Worm (Caenorhabditis elegans): ENCODE results near the gene F32D8.8.

The F32D8.8 gene

DNA sequence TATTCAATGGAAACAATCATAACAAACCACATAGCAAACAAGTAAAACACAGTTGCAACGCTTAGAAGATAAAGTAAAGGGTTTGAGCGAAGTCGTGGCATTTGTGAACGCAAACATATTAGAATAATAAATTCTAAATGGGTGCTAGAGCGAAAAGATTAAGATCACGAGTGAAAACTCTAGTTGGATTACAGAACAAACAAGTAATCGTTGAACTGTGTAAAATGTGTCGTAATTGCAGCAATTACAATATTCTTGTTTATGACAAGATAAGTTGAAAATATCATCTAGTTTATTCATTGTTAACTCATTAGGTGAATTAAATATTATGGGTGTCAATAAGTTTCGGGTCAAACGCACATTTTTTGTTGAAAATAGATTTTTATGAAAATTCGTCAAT is at the start of gene F32D8.8:
F32D8.8 (minus strand) TSS at position 101 of the 400 bp plus-strand sequence.
- TF ChIP-seq scrt-1 (GFP tag; IDR thresholded peaks at IDR 0.05) (no peak), aly-1 (tag; optimal IDR thresholded peaks at IDR 0.05) (no peak), ets-7 (tag; optimal IDR thresholded peaks at IDR 0.05) (no peak), tbx-37 (GFP tag; conservative IDR thresholded peaks at IDR 0.05) (no peak), ceh-36 (tag; optimal IDR thresholded peaks at IDR 0.05) (no peak), tra-4 (tag; optimal IDR thresholded peaks at IDR 0.05) (no peak), pes-1 (GFP tag; IDR thresholded peaks at IDR 0.05) (no peak), B0310.2 (tag; optimal IDR thresholded peaks at IDR 0.05) (no peak), sea-1 (GFP tag; conservative IDR thresholded peaks at IDR 0.05) (no peak)

ce11 chrV:10951655-10952278 is 49.2 kb upstream of the F32D8.8 start, which contains the start of gene F17C11.4:
Gene F17C11.4 (plus strand): TSS chrV:10951860.
- TF ChIP-seq tbx-37 (GFP tag; conservative IDR thresholded peaks at IDR 0.05) (peak; percentile 17; the same call in 1 of the 2 replicates), sea-1 (GFP tag; conservative IDR thresholded peaks at IDR 0.05) (0 out of 2 replicates have a peak, but pooled peaks have one; percentile 6), hmg-4 (GFP tag; optimal IDR thresholded peaks at IDR 0.05) (no peak)

ce11 chrV:10949511-10949910 is 46.9 kb upstream of the F32D8.8 start, which contains the start of gene col-153:
Gene col-153 (plus strand): TSS chrV:10949811.
- TF ChIP-seq F13C5.2 (tag; optimal IDR thresholded peaks at IDR 0.05) (no peak), aly-1 (tag; optimal IDR thresholded peaks at IDR 0.05) (no peak), B0310.2 (tag; optimal IDR thresholded peaks at IDR 0.05) (no peak), scrt-1 (GFP tag; IDR thresholded peaks at IDR 0.05) (no peak)

DNA sequence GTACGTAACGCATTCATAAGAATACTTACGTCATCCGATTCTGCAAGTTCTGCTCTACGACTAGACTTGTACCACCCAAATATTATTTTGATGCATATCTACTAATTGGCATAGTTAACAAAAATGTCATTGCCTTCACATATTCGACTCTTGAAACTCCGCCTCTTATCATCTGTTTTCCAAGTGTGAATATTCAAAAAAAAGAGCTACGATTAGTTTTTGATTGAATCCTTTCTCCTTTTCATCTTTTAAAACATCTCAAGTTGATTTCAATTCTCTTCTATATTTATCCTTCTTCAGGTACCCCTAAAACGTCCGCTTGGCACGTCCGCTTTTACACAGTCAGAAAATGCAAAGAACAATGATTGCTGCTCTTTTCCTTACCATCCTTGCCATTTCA is 45.3 kb upstream of the F32D8.8 start, which contains the start of gene F17C11.2:
F17C11.2 (plus strand) TSS at position 301 of the 400 bp plus-strand sequence.
- TF ChIP-seq flt-1 (GFP tag; IDR thresholded peaks at IDR 0.05) (no peak), hmg-4 (GFP tag; optimal IDR thresholded peaks at IDR 0.05) (no peak), F13C5.2 (tag; optimal IDR thresholded peaks at IDR 0.05) (no peak), hnd-1 (tag; optimal IDR thresholded peaks at IDR 0.05) (no peak), aly-1 (tag; optimal IDR thresholded peaks at IDR 0.05) (no peak), tbx-37 (GFP tag; conservative IDR thresholded peaks at IDR 0.05) (no peak), sea-1 (GFP tag; conservative IDR thresholded peaks at IDR 0.05) (no peak), ceh-36 (tag; optimal IDR thresholded peaks at IDR 0.05) (no peak), tra-4 (tag; optimal IDR thresholded peaks at IDR 0.05) (no peak), ama-1 (optimal IDR thresholded peaks at IDR 0.05) (no peak)

- TF ChIP-seq ceh-13 (GFP tag; optimal IDR thresholded peaks at IDR 0.05) (no peak), hnd-1 (tag; optimal IDR thresholded peaks at IDR 0.05) (no peak), sea-1 (GFP tag; conservative IDR thresholded peaks at IDR 0.05) (no peak), B0310.2 (tag; optimal IDR thresholded peaks at IDR 0.05) (no peak), hmg-4 (GFP tag; optimal IDR thresholded peaks at IDR 0.05) (no peak), hmbx-1 (tag; optimal IDR thresholded peaks at IDR 0.05) (no peak), tra-4 (tag; optimal IDR thresholded peaks at IDR 0.05) (no peak), F13C5.2 (tag; optimal IDR thresholded peaks at IDR 0.05) (no peak), ceh-36 (tag; optimal IDR thresholded peaks at IDR 0.05) (no peak), tbx-11 (GFP tag; IDR thresholded peaks at IDR 0.05) (no peak), ama-1 (optimal IDR thresholded peaks at IDR 0.05) (no peak), aly-1 (tag; optimal IDR thresholded peaks at IDR 0.05) (no peak), ets-7 (tag; optimal IDR thresholded peaks at IDR 0.05) (no peak)
Observed at ce11 chrV:10947210-10947609, 44.6 kb upstream of the F32D8.8 start.

DNA sequence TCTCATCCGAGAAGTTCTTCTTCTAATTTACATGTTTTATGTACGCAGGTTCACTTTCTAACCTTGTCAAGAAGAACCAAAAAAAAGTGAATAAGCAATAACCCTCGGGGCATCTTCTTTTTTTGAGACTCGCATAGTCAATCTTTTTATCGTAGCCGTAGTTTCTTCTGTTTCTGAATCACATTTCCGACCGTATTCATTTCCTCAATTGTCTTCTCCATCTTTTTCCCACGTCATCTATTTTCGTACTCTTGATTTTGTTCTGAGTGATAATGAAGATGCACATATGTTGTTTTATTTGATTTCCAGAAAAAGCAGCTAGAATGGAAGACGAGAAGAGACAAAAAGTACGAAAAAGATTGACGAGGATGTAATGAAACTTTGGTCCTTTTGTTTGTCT is 42.3 kb upstream of the F32D8.8 start:
- no peak for TF ChIP-seq ets-7 (tag; optimal IDR thresholded peaks at IDR 0.05)
- TF ChIP-seq flt-1 (GFP tag; IDR thresholded peaks at IDR 0.05): no peak
- no peak for TF ChIP-seq B0310.2 (tag; optimal IDR thresholded peaks at IDR 0.05)
- TF ChIP-seq pes-1 (GFP tag; IDR thresholded peaks at IDR 0.05): no peak
- TF ChIP-seq scrt-1 (GFP tag; IDR thresholded peaks at IDR 0.05): no peak
- TF ChIP-seq ceh-36 (tag; optimal IDR thresholded peaks at IDR 0.05): no peak

DNA sequence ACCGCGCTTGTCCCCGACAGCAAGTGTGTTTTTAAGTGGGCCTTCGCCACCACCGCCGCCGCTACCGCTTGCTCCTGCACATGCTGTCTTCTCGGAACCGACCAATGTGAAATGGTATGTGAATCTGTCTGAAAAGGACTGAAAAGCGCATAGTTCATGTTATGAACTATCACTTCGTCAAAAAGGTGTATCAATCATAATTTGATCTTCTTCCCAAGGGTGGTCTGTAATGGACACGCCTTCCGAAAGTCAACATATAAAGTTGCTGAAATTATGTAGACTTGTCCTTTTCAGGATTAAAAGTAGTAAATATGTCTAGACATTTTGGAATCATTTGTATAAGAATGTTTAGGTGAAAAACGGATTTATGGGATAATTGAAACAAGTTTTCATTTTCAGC is 39.6 kb upstream of the F32D8.8 start, which contains the start of gene zip-9:
zip-9 (plus strand) TSS at position 301 of the 400 bp plus-strand sequence.
- no peak for TF ChIP-seq tbx-11 (GFP tag; IDR thresholded peaks at IDR 0.05)
- no peak for TF ChIP-seq sea-1 (GFP tag; conservative IDR thresholded peaks at IDR 0.05)
- no peak for TF ChIP-seq tra-4 (tag; optimal IDR thresholded peaks at IDR 0.05)
- no peak for TF ChIP-seq scrt-1 (GFP tag; IDR thresholded peaks at IDR 0.05)
- TF ChIP-seq pes-1 (GFP tag; IDR thresholded peaks at IDR 0.05): no peak
- TF ChIP-seq tbx-37 (GFP tag; conservative IDR thresholded peaks at IDR 0.05): no peak
- no peak for TF ChIP-seq hmg-4 (GFP tag; optimal IDR thresholded peaks at IDR 0.05)
- TF ChIP-seq B0310.2 (tag; optimal IDR thresholded peaks at IDR 0.05): no peak
- no peak for TF ChIP-seq ets-7 (tag; optimal IDR thresholded peaks at IDR 0.05)
- TF ChIP-seq hnd-1 (tag; optimal IDR thresholded peaks at IDR 0.05): no peak
- TF ChIP-seq flt-1 (GFP tag; IDR thresholded peaks at IDR 0.05): no peak
- no peak for TF ChIP-seq ama-1 (optimal IDR thresholded peaks at IDR 0.05)
- no peak for TF ChIP-seq aly-1 (tag; optimal IDR thresholded peaks at IDR 0.05)

- no peak for TF ChIP-seq tbx-11 (GFP tag; IDR thresholded peaks at IDR 0.05)
- no peak for TF ChIP-seq ceh-36 (tag; optimal IDR thresholded peaks at IDR 0.05)
- no peak for TF ChIP-seq tra-4 (tag; optimal IDR thresholded peaks at IDR 0.05)
- TF ChIP-seq ama-1 (optimal IDR thresholded peaks at IDR 0.05): no peak
- TF ChIP-seq hmg-4 (GFP tag; optimal IDR thresholded peaks at IDR 0.05): no peak
Observed at ce11 chrV:10941150-10941549, 38.6 kb upstream of the F32D8.8 start, which contains the start of gene F17C11.26. Gene F17C11.26 (plus strand): TSS chrV:10941450.
